Worm (Caenorhabditis elegans) whole organism, L3 larva: ENCODE data around the gene F18A12.2.

ENCODE experiments used
- ZK546.5 ChIP-seq: sonication (generic microtip); optimal IDR thresholded peaks from 2 replicates; lab custom pipeline; 2017; ENCODE audit warnings: missing biosample characterization, missing genetic modification characterization
- ama-1 ChIP-seq: fragments of 150-350 bp; optimal IDR thresholded peaks from 2 replicates; lab custom pipeline; 2018
- eor-1 ChIP-seq, 2 experiments: fragments of 150-350 bp; optimal IDR thresholded peaks; 2 replicates each; lab custom pipeline; 2014 to 2018; ENCODE audit warnings: missing biosample characterization in 2 of 2, missing genetic modification characterization in 2 of 2
- nfya-1 ChIP-seq: sonication (generic microtip); optimal IDR thresholded peaks from 2 replicates; lab custom pipeline; 2017; ENCODE audit warnings: missing genetic modification characterization, mild to moderate bottlenecking, missing compliant biosample characterization, antibody characterized with exemption, moderate library complexity; ENCODE audit not compliant: insufficient read depth
- nhr-12 ChIP-seq: fragments of 150-350 bp; optimal IDR thresholded peaks from 2 replicates; lab custom pipeline; 2014; ENCODE audit warnings: missing biosample characterization, missing genetic modification characterization
- nhr-23 ChIP-seq: fragments of 150-350 bp; optimal IDR thresholded peaks from 2 replicates; lab custom pipeline; 2014; ENCODE audit warnings: missing biosample characterization, missing genetic modification reagents, missing genetic modification characterization
- pqm-1 ChIP-seq: fragments of 150-350 bp; optimal IDR thresholded peaks from 2 replicates; lab custom pipeline; 2017; ENCODE audit warnings: missing biosample characterization, missing genetic modification characterization, inconsistent platforms

- TF ChIP-seq nhr-23 (tag; lab: Kevin White, UChicago), result no peak
- TF ChIP-seq ZK546.5 (tag; lab: Kevin White, UChicago), result no peak
- TF ChIP-seq nfya-1, result no peak
- TF ChIP-seq eor-1 (tag; optimal IDR thresholded peaks at IDR 0.05; lab: Kevin White, UChicago), result no peak
- TF ChIP-seq ama-1 (lab: Kevin White, UChicago), result no peak
- TF ChIP-seq pqm-1 (tag; lab: Kevin White, UChicago), result no peak
- TF ChIP-seq nhr-12 (tag; lab: Kevin White, UChicago), result no peak
Observed at ce11 chrII:3448776-3449280, 34.2 kb downstream of the F18A12.2 start, which contains the start of gene C16C8.25.
